Worm (Caenorhabditis elegans): ENCODE data around the gene mup-4.

ce11 chrIII:7488303-7488702 lies 602 bp downstream of the mup-4 start:
- TF ChIP-seq W03F9.2 (tag; optimal IDR thresholded peaks at IDR 0.05) (no peak), dao-5 (tag; optimal IDR thresholded peaks at IDR 0.05) (no peak), him-1 (tag; optimal IDR thresholded peaks at IDR 0.05) (no peak)

All from whole organism, L4/young adult.